Fruit fly (Drosophila melanogaster) whole organism, prepupa: Measurements from ENCODE around the gene Syx5.
A peak's percentile ranks its signal among the peaks of the same experiment; 100 is the strongest.

ENCODE experiments used
- Blimp-1 ChIP-seq: fragments of 200-800 bp; sonication (Bioruptor generic); optimal IDR thresholded peaks from 3 replicates; lab custom pipeline; 2017; ENCODE audit warnings: missing biosample characterization, missing genetic modification characterization, mild to moderate bottlenecking, moderate library complexity, missing genetic modification reagents
- CG10631 ChIP-seq: fragments of 200-800 bp; sonication (Bioruptor generic); optimal IDR thresholded peaks from 2 replicates; lab custom pipeline; 2016; ENCODE audit warnings: missing biosample characterization, missing genetic modification characterization
- CG10669 ChIP-seq: fragments of 200-800 bp; sonication (Bioruptor generic); optimal IDR thresholded peaks from 3 replicates; lab custom pipeline; 2018; ENCODE audit warnings: missing biosample characterization, mild to moderate bottlenecking, missing genetic modification characterization, moderate library complexity
- CG11902 ChIP-seq: fragments of 200-800 bp; sonication (Bioruptor generic); optimal IDR thresholded peaks from 3 replicates; lab custom pipeline; 2016; ENCODE audit warnings: missing biosample characterization, missing genetic modification characterization
- CG15336 ChIP-seq: fragments of 200-800 bp; sonication (Bioruptor generic); IDR thresholded peaks from 2 replicates; pipeline ENCODE4 v1.3.6; 2022; ENCODE audit warnings: missing biosample characterization, missing genetic modification characterization
- CG1621 ChIP-seq: fragments of 200-800 bp; sonication (Bioruptor generic); optimal IDR thresholded peaks from 3 replicates; lab custom pipeline; 2018; ENCODE audit warnings: missing biosample characterization, mild to moderate bottlenecking, missing genetic modification characterization
- CG16779 ChIP-seq: fragments of 200-800 bp; sonication (Bioruptor generic); optimal IDR thresholded peaks from 3 replicates; lab custom pipeline; 2017; ENCODE audit warnings: missing biosample characterization, mild to moderate bottlenecking, missing genetic modification characterization
- CG31627 ChIP-seq: fragments of 200-800 bp; sonication (Bioruptor generic); optimal IDR thresholded peaks from 3 replicates; lab custom pipeline; 2016; ENCODE audit warnings: missing biosample characterization, missing genetic modification characterization
- CG32006 ChIP-seq: fragments of 200-800 bp; sonication (Bioruptor generic); optimal IDR thresholded peaks from 3 replicates; lab custom pipeline; 2017; ENCODE audit warnings: missing biosample characterization, mild to moderate bottlenecking, missing genetic modification characterization
- CG34406 ChIP-seq: fragments of 200-800 bp; sonication (Bioruptor generic); optimal IDR thresholded peaks from 3 replicates; lab custom pipeline; 2016; ENCODE audit warnings: missing biosample characterization, missing genetic modification characterization
- CG3919 ChIP-seq: fragments of 200-800 bp; sonication (Bioruptor generic); optimal IDR thresholded peaks from 3 replicates; lab custom pipeline; 2016; ENCODE audit warnings: missing biosample characterization, missing genetic modification characterization
- CG4318 ChIP-seq: fragments of 200-800 bp; sonication (Bioruptor generic); optimal IDR thresholded peaks from 3 replicates; lab custom pipeline; 2017; ENCODE audit warnings: missing biosample characterization, mild to moderate bottlenecking, missing genetic modification characterization
- CG6163 ChIP-seq: fragments of 200-800 bp; sonication (Bioruptor generic); IDR thresholded peaks from 3 replicates; pipeline ENCODE4 v1.3.6; 2022; ENCODE audit warnings: missing biosample characterization, missing genetic modification characterization
- CG6276 ChIP-seq: fragments of 200-800 bp; sonication (Bioruptor generic); optimal IDR thresholded peaks from 2 replicates; lab custom pipeline; 2017; ENCODE audit warnings: missing biosample characterization, mild to moderate bottlenecking, missing genetic modification characterization
- CG6792 ChIP-seq: fragments of 200-800 bp; sonication (Bioruptor generic); optimal IDR thresholded peaks from 3 replicates; lab custom pipeline; 2016; ENCODE audit warnings: missing biosample characterization, missing genetic modification characterization
- CG6808 ChIP-seq: fragments of 200-800 bp; sonication (Bioruptor generic); optimal IDR thresholded peaks from 3 replicates; lab custom pipeline; 2017; ENCODE audit warnings: missing biosample characterization, missing genetic modification characterization, mild to moderate bottlenecking, moderate library complexity, missing genetic modification reagents
- CG6854 ChIP-seq: fragments of 200-800 bp; sonication (Bioruptor generic); optimal IDR thresholded peaks from 2 replicates; lab custom pipeline; 2017; ENCODE audit warnings: missing biosample characterization, mild to moderate bottlenecking, missing genetic modification characterization
- CG7368 ChIP-seq: fragments of 200-800 bp; sonication (Bioruptor generic); optimal IDR thresholded peaks from 3 replicates; lab custom pipeline; 2016; ENCODE audit warnings: missing biosample characterization, missing genetic modification characterization
- CG8119 ChIP-seq: fragments of 200-800 bp; sonication (Bioruptor generic); IDR thresholded peaks from 3 replicates; pipeline ENCODE4 v1.3.6; 2022; ENCODE audit warnings: missing biosample characterization, missing genetic modification characterization
- CG8319 ChIP-seq: fragments of 200-800 bp; sonication (Bioruptor generic); optimal IDR thresholded peaks from 3 replicates; lab custom pipeline; 2016; ENCODE audit warnings: missing biosample characterization, missing genetic modification characterization
- CG8632 ChIP-seq: fragments of 200-800 bp; sonication (Bioruptor generic); optimal IDR thresholded peaks from 3 replicates; lab custom pipeline; 2016; ENCODE audit warnings: missing biosample characterization, missing genetic modification characterization
- CG9139 ChIP-seq: fragments of 200-800 bp; sonication (Bioruptor generic); optimal IDR thresholded peaks from 3 replicates; lab custom pipeline; 2017; ENCODE audit warnings: missing biosample characterization, mild to moderate bottlenecking, missing genetic modification characterization
- Eip78C ChIP-seq: fragments of 200-800 bp; sonication (Bioruptor generic); peaks from one replicate; lab custom pipeline; 2016; ENCODE audit warnings: missing biosample characterization, missing genetic modification characterization
- Eip93F ChIP-seq: fragments of 200-800 bp; sonication (Bioruptor generic); optimal IDR thresholded peaks from 2 replicates; lab custom pipeline; 2016; ENCODE audit warnings: missing biosample characterization, mild to moderate bottlenecking, missing genetic modification characterization
- Ets21C ChIP-seq: fragments of 200-800 bp; sonication (Bioruptor generic); optimal IDR thresholded peaks from 3 replicates; lab custom pipeline; 2016; ENCODE audit warnings: missing biosample characterization, missing genetic modification characterization
- Ets96B ChIP-seq: fragments of 200-800 bp; optimal IDR thresholded peaks from 2 replicates; lab custom pipeline; 2019; ENCODE audit warnings: missing biosample characterization, mild to moderate bottlenecking, missing genetic modification characterization, moderate library complexity
- Gug ChIP-seq: fragments of 200-800 bp; sonication (Bioruptor generic); IDR thresholded peaks from 2 replicates; pipeline ENCODE4 v1.3.6; 2022; ENCODE audit warnings: missing biosample characterization, missing genetic modification characterization
- Hr38 ChIP-seq: sonication (Bioruptor generic); optimal IDR thresholded peaks from 2 replicates; lab custom pipeline; 2016; ENCODE audit warnings: missing biosample characterization, missing genetic modification characterization
- Hr39 ChIP-seq: fragments of 200-800 bp; sonication (Bioruptor generic); optimal IDR thresholded peaks from 2 replicates; lab custom pipeline; 2016; ENCODE audit warnings: missing biosample characterization, missing genetic modification characterization
- Hr4 ChIP-seq: fragments of 200-800 bp; sonication (Bioruptor generic); optimal IDR thresholded peaks from 3 replicates; lab custom pipeline; 2016; ENCODE audit warnings: missing biosample characterization, missing genetic modification characterization
- Lpt ChIP-seq: fragments of 200-800 bp; sonication (Bioruptor generic); optimal IDR thresholded peaks from 3 replicates; lab custom pipeline; 2016; ENCODE audit warnings: missing biosample characterization, missing genetic modification characterization
- Met ChIP-seq: fragments of 200-800 bp; sonication (Bioruptor generic); optimal IDR thresholded peaks from 3 replicates; lab custom pipeline; 2016; ENCODE audit warnings: missing biosample characterization, missing genetic modification characterization
- OdsH ChIP-seq: fragments of 200-800 bp; sonication (Bioruptor generic); optimal IDR thresholded peaks from 3 replicates; lab custom pipeline; 2016; ENCODE audit warnings: missing biosample characterization, missing genetic modification characterization
- Smox ChIP-seq: fragments of 200-800 bp; sonication (Bioruptor generic); optimal IDR thresholded peaks from 3 replicates; lab custom pipeline; 2016; ENCODE audit warnings: missing biosample characterization, missing genetic modification characterization
- Sox102F ChIP-seq: fragments of 200-800 bp; sonication (Bioruptor generic); optimal IDR thresholded peaks from 2 replicates; lab custom pipeline; 2016; ENCODE audit warnings: missing biosample characterization, mild to moderate bottlenecking, missing genetic modification characterization
- Sox14 ChIP-seq: fragments of 200-800 bp; sonication (Bioruptor generic); optimal IDR thresholded peaks from 3 replicates; lab custom pipeline; 2016; ENCODE audit warnings: missing biosample characterization, missing genetic modification characterization
- Sox15 ChIP-seq: fragments of 200-800 bp; sonication (Bioruptor generic); optimal IDR thresholded peaks from 3 replicates; lab custom pipeline; 2016; ENCODE audit warnings: missing biosample characterization, missing genetic modification characterization
- achi ChIP-seq: fragments of 200-800 bp; sonication (Bioruptor generic); optimal IDR thresholded peaks from 3 replicates; lab custom pipeline; 2016; ENCODE audit warnings: missing biosample characterization, missing genetic modification characterization
- acj6 ChIP-seq: fragments of 200-800 bp; sonication (Bioruptor generic); optimal IDR thresholded peaks from 3 replicates; lab custom pipeline; 2016; ENCODE audit warnings: missing biosample characterization, missing genetic modification characterization
- cyc ChIP-seq: fragments of 200-800 bp; sonication (Bioruptor generic); optimal IDR thresholded peaks from 3 replicates; lab custom pipeline; 2016; ENCODE audit warnings: missing biosample characterization, missing genetic modification characterization
- dac ChIP-seq: fragments of 200-800 bp; sonication (Bioruptor generic); optimal IDR thresholded peaks from 2 replicates; lab custom pipeline; 2017; ENCODE audit warnings: missing biosample characterization, mild to moderate bottlenecking, missing genetic modification characterization
- eg ChIP-seq: fragments of 200-800 bp; sonication (Bioruptor generic); IDR thresholded peaks from 3 replicates; pipeline ENCODE4 v1.3.6; 2022; ENCODE audit warnings: missing biosample characterization, missing genetic modification characterization
- esn ChIP-seq: fragments of 200-800 bp; sonication (Bioruptor generic); optimal IDR thresholded peaks from 2 replicates; lab custom pipeline; 2016; ENCODE audit warnings: missing biosample characterization, mild to moderate bottlenecking, missing genetic modification characterization, moderate library complexity
- fd59A ChIP-seq: fragments of 200-800 bp; sonication (Bioruptor generic); optimal IDR thresholded peaks from 2 replicates; lab custom pipeline; 2017; ENCODE audit warnings: missing biosample characterization, mild to moderate bottlenecking, missing genetic modification characterization, missing genetic modification reagents
- fd85E ChIP-seq: fragments of 200-800 bp; sonication (Bioruptor generic); optimal IDR thresholded peaks from 3 replicates; lab custom pipeline; 2016; ENCODE audit warnings: missing biosample characterization, missing genetic modification characterization
- fkh ChIP-seq: fragments of 200-800 bp; sonication (Bioruptor generic); optimal IDR thresholded peaks from 3 replicates; lab custom pipeline; 2017; ENCODE audit warnings: missing biosample characterization, mild to moderate bottlenecking, missing genetic modification characterization, moderate library complexity
- lz ChIP-seq: fragments of 200-800 bp; sonication (Bioruptor generic); optimal IDR thresholded peaks from 3 replicates; lab custom pipeline; 2016; ENCODE audit warnings: missing biosample characterization, missing genetic modification characterization
- pdm3 ChIP-seq: fragments of 200-800 bp; sonication (Bioruptor generic); optimal IDR thresholded peaks from 3 replicates; lab custom pipeline; 2016; ENCODE audit warnings: missing biosample characterization, missing genetic modification characterization
- salr ChIP-seq, 2 experiments: fragments of 200-800 bp; sonication (Bioruptor generic); optimal IDR thresholded peaks; 3 replicates each; lab custom pipeline; 2016 to 2018; ENCODE audit warnings: missing biosample characterization in 2 of 2, missing genetic modification characterization in 2 of 2, mild to moderate bottlenecking in 1 of 2
- spab ChIP-seq: fragments of 200-800 bp; sonication (Bioruptor generic); optimal IDR thresholded peaks from 2 replicates; lab custom pipeline; 2017; ENCODE audit warnings: missing biosample characterization, mild to moderate bottlenecking, missing genetic modification characterization, missing genetic modification reagents
- ss ChIP-seq, 2 experiments: fragments of 200-800 bp; sonication (Bioruptor generic); optimal IDR thresholded peaks; 2 replicates in 1 of 2; 3 replicates in 1 of 2; lab custom pipeline; 2017 to 2018; ENCODE audit warnings: mild to moderate bottlenecking in 2 of 2, missing biosample characterization in 2 of 2, missing genetic modification characterization in 2 of 2, moderate library complexity in 1 of 2
- svp ChIP-seq: fragments of 200-800 bp; sonication (Bioruptor generic); peaks from one replicate; lab custom pipeline; 2016; ENCODE audit warnings: missing biosample characterization, missing genetic modification characterization
- topi ChIP-seq: fragments of 200-800 bp; sonication (Bioruptor generic); optimal IDR thresholded peaks from 3 replicates; lab custom pipeline; 2016; ENCODE audit warnings: missing biosample characterization, missing genetic modification characterization
- vri ChIP-seq: fragments of 200-800 bp; sonication (Bioruptor generic); optimal IDR thresholded peaks from 3 replicates; lab custom pipeline; 2016; ENCODE audit warnings: missing biosample characterization, mild to moderate bottlenecking, missing genetic modification characterization

Syx5 gene

DNA sequence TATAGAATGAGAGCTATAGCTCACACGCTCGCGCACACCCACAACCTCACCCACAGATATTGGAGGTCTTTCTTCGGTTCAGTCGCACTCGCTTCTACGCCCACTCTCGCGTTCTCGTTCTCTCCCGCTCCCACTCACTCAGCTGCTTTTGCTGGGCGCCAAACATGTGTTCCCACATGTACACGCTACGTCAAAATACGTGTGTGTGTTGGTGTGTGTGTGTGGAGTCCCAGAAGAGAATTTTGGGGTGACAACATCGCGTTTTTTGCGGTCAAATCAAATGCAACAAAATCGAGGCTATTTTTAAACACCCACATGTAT is 35.7 kb upstream of the Syx5 start:
- TF ChIP-seq pdm3 (GFP tag; lab: Kevin White, UChicago) (no peak), fd59A (no peak), lz (no peak), eg (GFP tag; lab: Robert Waterston, UW) (no peak), OdsH (GFP tag; lab: Kevin White, UChicago) (no peak), CG10631 (no peak), CG3919 (GFP tag; lab: Kevin White, UChicago) (no peak), vri (GFP tag; lab: Kevin White, UChicago) (peak; percentile 36), dac (no peak), cyc (GFP tag; lab: Kevin White, UChicago) (no peak), CG6808 (GFP tag; lab: Kevin White, UChicago) (no peak), Eip78C (GFP tag; lab: Kevin White, UChicago) (peak; percentile 51), CG9139 (GFP tag; lab: Kevin White, UChicago) (no peak), CG8319 (no peak), salr (GFP tag; optimal IDR thresholded peaks at IDR 0.05; lab: Kevin White, UChicago) (no peak), spab (GFP tag; lab: Kevin White, UChicago) (no peak), CG8632 (GFP tag; lab: Kevin White, UChicago) (no peak), CG11902 (GFP tag; lab: Kevin White, UChicago) (no peak), CG4318 (no peak), CG1621 (tag; lab: Kevin White, UChicago) (no peak), Hr39 (GFP tag; lab: Kevin White, UChicago) (no peak), Blimp-1 (GFP tag; lab: Kevin White, UChicago) (no peak), Sox15 (GFP tag; lab: Kevin White, UChicago) (no peak), CG10669 (no peak), Eip93F (GFP tag; lab: Kevin White, UChicago) (no peak), Ets21C (GFP tag; lab: Kevin White, UChicago) (no peak), CG32006 (GFP tag; lab: Kevin White, UChicago) (no peak), fkh (GFP tag; lab: Kevin White, UChicago) (peak; percentile 59), Smox (GFP tag; lab: Kevin White, UChicago) (no peak), Hr4 (GFP tag; lab: Kevin White, UChicago) (no peak), CG16779 (tag; lab: Kevin White, UChicago) (peak; percentile 0), CG7368 (no peak), CG31627 (GFP tag; lab: Kevin White, UChicago) (no peak), Lpt (GFP tag; lab: Kevin White, UChicago) (peak; percentile 18), esn (GFP tag; lab: Kevin White, UChicago) (no peak), fd85E (no peak), Gug (GFP tag; lab: Robert Waterston, UW) (no peak), Sox14 (peak; percentile 47), svp (peak; percentile 93), CG6163 (GFP tag; lab: Robert Waterston, UW) (no peak), acj6 (GFP tag; lab: Kevin White, UChicago) (no peak), Met (GFP tag; lab: Kevin White, UChicago) (no peak), CG6792 (no peak), CG8119 (GFP tag; lab: Robert Waterston, UW) (no peak), CG15336 (GFP tag; lab: Robert Waterston, UW) (no peak), ss (GFP tag; optimal IDR thresholded peaks at IDR 0.05; lab: Kevin White, UChicago) (peak; percentile 5 to 11), topi (no peak), CG6276 (GFP tag; lab: Kevin White, UChicago) (no peak), Ets96B (tag; lab: Kevin White, UChicago) (no peak), Hr38 (no peak), achi (GFP tag; lab: Kevin White, UChicago) (no peak), CG34406 (GFP tag; lab: Kevin White, UChicago) (no peak), CG6854 (GFP tag; lab: Kevin White, UChicago) (peak; percentile 33), Sox102F (GFP tag; lab: Kevin White, UChicago) (no peak)
